Worm (Caenorhabditis elegans) whole organism, L4 larva: ENCODE data around the gene lin-45.
A peak's percentile ranks its signal among the peaks of the same experiment; 100 is the strongest.

ENCODE experiments used
- F10B5.3 ChIP-seq: sonication (generic microtip); optimal IDR thresholded peaks from 2 replicates; lab custom pipeline; 2016; ENCODE audit warnings: mild to moderate bottlenecking, missing genetic modification characterization, missing compliant biosample characterization
- F44E2.7 ChIP-seq: fragments of 200-800 bp; sonication (Bioruptor generic); IDR thresholded peaks from 2 replicates; pipeline ENCODE4 v2.1.2; 2022; ENCODE audit warnings: missing genetic modification characterization, missing compliant biosample characterization
- F49E8.2 ChIP-seq: sonication (generic microtip); optimal IDR thresholded peaks from 2 replicates; lab custom pipeline; 2016; ENCODE audit warnings: missing compliant biosample characterization, mild to moderate bottlenecking, missing genetic modification characterization, borderline replicate concordance
- T20F7.1 ChIP-seq: fragments of 200-800 bp; sonication (Bioruptor generic); optimal IDR thresholded peaks from 2 replicates; lab custom pipeline; 2018; ENCODE audit warnings: mild to moderate bottlenecking, missing genetic modification characterization, missing compliant biosample characterization
- Y5F2A.4 ChIP-seq: fragments of 200-800 bp; sonication (Bioruptor generic); optimal IDR thresholded peaks from 2 replicates; lab custom pipeline; 2018; ENCODE audit warnings: mild to moderate bottlenecking, missing genetic modification characterization, missing compliant biosample characterization
- ZK337.2 ChIP-seq: fragments of 200-800 bp; sonication (Bioruptor generic); IDR thresholded peaks from 2 replicates; pipeline ENCODE4 v1.3.6; 2022; ENCODE audit warnings: missing genetic modification reagents, missing genetic modification characterization, missing compliant biosample characterization
- aha-1 ChIP-seq: fragments of 150-350 bp; peaks from one replicate; lab custom pipeline; 2014; ENCODE audit warnings: missing biosample characterization, missing genetic modification characterization
- ama-1 ChIP-seq: fragments of 150-350 bp; optimal IDR thresholded peaks from 2 replicates; lab custom pipeline; 2014; ENCODE audit warnings: inconsistent platforms, mixed read lengths
- arid-1 ChIP-seq: fragments of 200-800 bp; sonication (Bioruptor generic); conservative IDR thresholded peaks from 2 replicates; pipeline ENCODE4 v1.3.6; 2022; ENCODE audit warnings: missing genetic modification reagents, missing genetic modification characterization, missing compliant biosample characterization
- ceh-28 ChIP-seq: fragments of 150-350 bp; optimal IDR thresholded peaks from 2 replicates; lab custom pipeline; 2014; ENCODE audit warnings: missing biosample characterization, missing genetic modification reagents, missing genetic modification characterization
- ceh-62 ChIP-seq: sonication (generic microtip); optimal IDR thresholded peaks from 2 replicates; lab custom pipeline; 2017; ENCODE audit warnings: missing biosample characterization, missing genetic modification characterization
- ceh-82 ChIP-seq: sonication (generic microtip); optimal IDR thresholded peaks from 2 replicates; lab custom pipeline; 2017; ENCODE audit warnings: missing biosample characterization, missing genetic modification characterization
- ces-1 ChIP-seq: fragments of 150-350 bp; sonication (generic microtip); optimal IDR thresholded peaks from 4 replicates; lab custom pipeline; 2014; ENCODE audit warnings: missing biosample characterization, missing genetic modification reagents, missing genetic modification characterization
- cey-2 ChIP-seq: sonication (generic microtip); optimal IDR thresholded peaks from 3 replicates; lab custom pipeline; 2017; ENCODE audit warnings: missing genetic modification characterization, mild to moderate bottlenecking, missing compliant biosample characterization, antibody characterized with exemption, borderline replicate concordance; ENCODE audit not compliant: insufficient read depth
- daf-16 ChIP-seq, 3 experiments: sonication (generic microtip); optimal IDR thresholded peaks; 2 replicates each; lab custom pipeline; 2016 to 2017; ENCODE audit warnings: missing genetic modification characterization in 3 of 3, missing genetic modification reagents in 3 of 3, mild to moderate bottlenecking in 2 of 3, missing compliant biosample characterization in 2 of 3, missing biosample characterization in 1 of 3, moderate library complexity in 1 of 3
- daf-8 ChIP-seq: fragments of 200-800 bp; sonication (Bioruptor generic); IDR thresholded peaks from 2 replicates; pipeline ENCODE4 v1.3.6; 2022; ENCODE audit warnings: missing genetic modification characterization, missing compliant biosample characterization
- dmd-8 ChIP-seq: fragments of 200-800 bp; sonication (Bioruptor generic); IDR thresholded peaks from 2 replicates; pipeline ENCODE4 v1.3.6; 2022; ENCODE audit warnings: missing genetic modification characterization, missing compliant biosample characterization
- dmd-9 ChIP-seq: fragments of 200-800 bp; sonication (Bioruptor generic); IDR thresholded peaks from 2 replicates; pipeline ENCODE4 v1.3.6; 2022; ENCODE audit warnings: missing genetic modification reagents, missing genetic modification characterization, missing compliant biosample characterization
- duxl-1 ChIP-seq: sonication (generic microtip); optimal IDR thresholded peaks from 2 replicates; lab custom pipeline; 2016; ENCODE audit warnings: mild to moderate bottlenecking, missing genetic modification characterization, moderate library complexity, missing compliant biosample characterization; ENCODE audit not compliant: poor library complexity
- dve-1 ChIP-seq: sonication (generic microtip); optimal IDR thresholded peaks from 2 replicates; lab custom pipeline; 2017; ENCODE audit warnings: antibody characterized with exemption, mild to moderate bottlenecking, missing genetic modification characterization, missing compliant biosample characterization; ENCODE audit not compliant: insufficient read depth
- fkh-10 ChIP-seq: fragments of 150-350 bp; optimal IDR thresholded peaks from 2 replicates; lab custom pipeline; 2014; ENCODE audit warnings: missing biosample characterization, missing genetic modification reagents, missing genetic modification characterization
- hif-1 ChIP-seq, 2 experiments: sonication (generic microtip); optimal IDR thresholded peaks; 2 replicates each; lab custom pipeline; 2016 to 2017; ENCODE audit warnings: missing compliant biosample characterization in 2 of 2, missing genetic modification characterization in 2 of 2, missing genetic modification reagents in 2 of 2, missing genotype in 2 of 2, mild to moderate bottlenecking in 1 of 2
- hlh-11 ChIP-seq: fragments of 200-800 bp; sonication (Bioruptor generic); optimal IDR thresholded peaks from 2 replicates; lab custom pipeline; 2018; ENCODE audit warnings: mild to moderate bottlenecking, missing genetic modification characterization, missing compliant biosample characterization
- hmg-1.1 ChIP-seq: fragments of 200-800 bp; sonication (Bioruptor generic); IDR thresholded peaks from 2 replicates; pipeline ENCODE4 v1.3.6; 2022; ENCODE audit warnings: missing genetic modification reagents, missing genetic modification characterization, missing compliant biosample characterization
- lim-7 ChIP-seq: fragments of 200-800 bp; sonication (Bioruptor generic); IDR thresholded peaks from 2 replicates; pipeline ENCODE4 v1.3.6; 2022; ENCODE audit warnings: missing genetic modification characterization, missing compliant biosample characterization
- lin-13 ChIP-seq: fragments of 150-350 bp; optimal IDR thresholded peaks from 2 replicates; lab custom pipeline; 2014; ENCODE audit warnings: missing biosample characterization, missing genetic modification reagents, missing genetic modification characterization
- lin-38 ChIP-seq: fragments of 200-800 bp; sonication (Bioruptor generic); IDR thresholded peaks from 2 replicates; pipeline ENCODE4 v1.3.6; 2022; ENCODE audit warnings: missing genetic modification reagents, missing genetic modification characterization, missing compliant biosample characterization
- lin-39 ChIP-seq: fragments of 150-350 bp; optimal IDR thresholded peaks from 2 replicates; lab custom pipeline; 2014; ENCODE audit warnings: missing biosample characterization, missing genetic modification reagents, missing genetic modification characterization
- lir-3 ChIP-seq: sonication (generic microtip); optimal IDR thresholded peaks from 2 replicates; lab custom pipeline; 2016; ENCODE audit warnings: mild to moderate bottlenecking, missing genetic modification characterization, missing compliant biosample characterization
- mdl-1 ChIP-seq, 2 experiments: fragments of 150-350 bp in 1 of 2; sonication (generic microtip) in 1 of 2; optimal IDR thresholded peaks; 2 replicates each; lab custom pipeline; 2014 to 2017; ENCODE audit warnings: missing biosample characterization in 2 of 2, missing genetic modification characterization in 2 of 2
- mes-2 ChIP-seq: sonication (generic microtip); optimal IDR thresholded peaks from 2 replicates; lab custom pipeline; 2016; ENCODE audit warnings: missing genotype, mild to moderate bottlenecking, missing genetic modification characterization, missing compliant biosample characterization; ENCODE audit not compliant: poor library complexity, severe bottlenecking
- nhr-10 ChIP-seq: fragments of 150-350 bp; optimal IDR thresholded peaks from 2 replicates; lab custom pipeline; 2014; ENCODE audit warnings: missing biosample characterization, missing genetic modification characterization
- nhr-102 ChIP-seq: sonication (generic microtip); optimal IDR thresholded peaks from 2 replicates; lab custom pipeline; 2016; ENCODE audit warnings: mild to moderate bottlenecking, missing genetic modification characterization, moderate library complexity, missing compliant biosample characterization
- nhr-11 ChIP-seq: fragments of 150-350 bp; optimal IDR thresholded peaks from 2 replicates; lab custom pipeline; 2014; ENCODE audit warnings: missing biosample characterization, missing genetic modification characterization
- nhr-111 ChIP-seq: fragments of 200-800 bp; sonication (Bioruptor generic); optimal IDR thresholded peaks from 2 replicates; lab custom pipeline; 2018; ENCODE audit warnings: mild to moderate bottlenecking, missing genetic modification characterization, missing compliant biosample characterization
- nhr-237 ChIP-seq: sonication (generic microtip); optimal IDR thresholded peaks from 2 replicates; lab custom pipeline; 2017; ENCODE audit warnings: missing biosample characterization, missing genetic modification characterization
- nhr-77 ChIP-seq: fragments of 150-350 bp; optimal IDR thresholded peaks from 2 replicates; lab custom pipeline; 2014; ENCODE audit warnings: missing biosample characterization, missing genetic modification characterization
- php-3 ChIP-seq: fragments of 200-800 bp; sonication (Bioruptor generic); IDR thresholded peaks from 2 replicates; pipeline ENCODE4 v1.3.6; 2022; ENCODE audit warnings: missing genetic modification reagents, missing genetic modification characterization, missing compliant biosample characterization
- saeg-2 ChIP-seq: fragments of 200-800 bp; sonication (Bioruptor generic); IDR thresholded peaks from 2 replicates; pipeline ENCODE4 v1.3.6; 2022; ENCODE audit warnings: missing genetic modification reagents, missing genetic modification characterization, missing compliant biosample characterization
- sdz-12 ChIP-seq: fragments of 200-800 bp; sonication (Bioruptor generic); optimal IDR thresholded peaks from 2 replicates; lab custom pipeline; 2018; ENCODE audit warnings: mild to moderate bottlenecking, missing genetic modification characterization, missing compliant biosample characterization
- set-16 ChIP-seq: fragments of 200-800 bp; sonication (Bioruptor generic); IDR thresholded peaks from 2 replicates; pipeline ENCODE4 v1.3.6; 2022; ENCODE audit warnings: missing genetic modification reagents, missing genetic modification characterization, missing compliant biosample characterization
- snpc-1.2 ChIP-seq: fragments of 200-800 bp; sonication (Bioruptor generic); IDR thresholded peaks from 2 replicates; pipeline ENCODE4 v1.3.6; 2022; ENCODE audit warnings: missing genetic modification reagents, missing genetic modification characterization, missing compliant biosample characterization
- snpc-4 ChIP-seq: fragments of 150-350 bp; optimal IDR thresholded peaks from 2 replicates; lab custom pipeline; 2014; ENCODE audit warnings: missing biosample characterization, missing genetic modification characterization
- spr-1 ChIP-seq: sonication (generic microtip); optimal IDR thresholded peaks from 2 replicates; lab custom pipeline; 2016; ENCODE audit warnings: mild to moderate bottlenecking, missing genetic modification characterization, missing compliant biosample characterization
- tra-1 ChIP-seq: fragments of 200-800 bp; sonication (Bioruptor generic); IDR thresholded peaks from 2 replicates; pipeline ENCODE4 v1.3.6; 2022; ENCODE audit warnings: missing genetic modification reagents, missing genetic modification characterization, missing compliant biosample characterization
- vab-7 ChIP-seq: fragments of 200-800 bp; sonication (Bioruptor generic); IDR thresholded peaks from 2 replicates; pipeline ENCODE4 v1.3.6; 2022; ENCODE audit warnings: missing genetic modification reagents, missing genetic modification characterization, missing compliant biosample characterization
- zfp-2 ChIP-seq: sonication (generic microtip); optimal IDR thresholded peaks from 2 replicates; lab custom pipeline; 2016; ENCODE audit warnings: mild to moderate bottlenecking, missing genetic modification characterization, missing compliant biosample characterization
- zip-11 ChIP-seq: fragments of 200-800 bp; sonication (Bioruptor generic); IDR thresholded peaks from 2 replicates; pipeline ENCODE4 v1.3.6; 2022; ENCODE audit warnings: missing genetic modification characterization, missing compliant biosample characterization
- zip-2 ChIP-seq: fragments of 150-350 bp; optimal IDR thresholded peaks from 2 replicates; lab custom pipeline; 2014; ENCODE audit warnings: missing biosample characterization, missing genetic modification characterization

lin-45 gene

DNA sequence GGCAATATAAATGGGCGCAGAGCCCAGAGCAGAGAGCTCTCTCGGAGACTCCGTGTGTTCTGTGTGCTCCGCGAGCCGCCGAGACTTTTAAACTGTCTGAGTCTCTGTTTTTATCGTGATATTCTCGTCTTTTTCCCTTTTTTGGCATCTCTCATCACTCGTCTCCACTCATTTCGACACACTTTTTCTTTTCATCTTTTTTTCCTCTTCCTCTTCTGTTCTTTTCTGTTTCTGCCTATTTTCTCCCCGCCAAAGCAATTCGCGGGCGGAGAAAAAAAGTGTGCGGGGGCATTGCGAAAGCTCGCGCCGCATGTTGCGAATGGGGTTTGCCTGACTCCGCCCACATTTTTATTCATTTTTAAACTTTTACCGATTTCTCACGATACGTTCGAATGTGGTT, 8.0 kb upstream of the lin-45 start (continued):
- no peak for TF ChIP-seq nhr-111 (GFP tag; lab: Kevin White, UChicago)
- peak; percentile 92 for TF ChIP-seq dve-1
- TF ChIP-seq mes-2 (tag; lab: Kevin White, UChicago) = peak; percentile 92
- TF ChIP-seq snpc-1.2 (GFP tag; lab: Robert Waterston, UW) = peak; percentile 95
- no peak for TF ChIP-seq dmd-9 (GFP tag; lab: Robert Waterston, UW)
- TF ChIP-seq spr-1 = peak; percentile 75
- no peak for TF ChIP-seq cey-2 (tag; lab: Kevin White, UChicago)
- no peak for TF ChIP-seq lin-39 (tag; lab: Kevin White, UChicago)
- TF ChIP-seq fkh-10 (GFP tag; lab: Kevin White, UChicago) = peak; percentile 90

DNA sequence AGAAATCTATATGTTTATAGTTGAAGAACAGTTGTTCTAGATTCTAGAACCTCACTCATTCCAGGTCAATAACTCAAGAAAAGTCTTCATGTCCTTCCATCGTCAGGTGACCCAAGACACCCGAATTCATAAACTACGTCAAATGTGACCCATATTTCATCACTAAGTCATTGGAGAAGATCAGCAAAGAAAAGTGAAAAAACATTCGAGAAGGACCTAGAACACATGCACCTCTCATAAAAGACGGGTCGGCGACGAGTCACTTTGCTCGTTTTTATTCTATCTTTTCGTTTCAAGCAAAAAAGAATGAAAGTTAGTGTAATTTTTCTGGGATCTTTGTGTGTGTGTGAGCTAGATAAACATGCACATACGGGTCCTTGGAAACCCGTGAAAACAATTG, 2.8 kb upstream of the lin-45 start:
- TF ChIP-seq sdz-12 (GFP tag; lab: Kevin White, UChicago) = no peak
- TF ChIP-seq vab-7 (GFP tag; lab: Robert Waterston, UW) = no peak
- no peak for TF ChIP-seq dmd-8 (GFP tag; lab: Robert Waterston, UW)
- no peak for TF ChIP-seq hif-1 (tag; optimal IDR thresholded peaks at IDR 0.05; lab: Kevin White, UChicago)
- no peak for TF ChIP-seq ama-1 (lab: Kevin White, UChicago)
- no peak for TF ChIP-seq ZK337.2 (GFP tag; lab: Robert Waterston, UW)
- no peak for TF ChIP-seq ceh-62 (tag; lab: Kevin White, UChicago)
- TF ChIP-seq aha-1 (tag; lab: Kevin White, UChicago) = peak; percentile 68
- no peak for TF ChIP-seq spr-1
- no peak for TF ChIP-seq ceh-28
- no peak for TF ChIP-seq zip-11 (GFP tag; lab: Robert Waterston, UW)
- no peak for TF ChIP-seq dve-1
- peak in 1 of 2 experiments; percentile 98 for TF ChIP-seq daf-16 (GFP tag; optimal IDR thresholded peaks at IDR 0.05; lab: Kevin White, UChicago)
- TF ChIP-seq daf-16 (tag; optimal IDR thresholded peaks at IDR 0.05; lab: Kevin White, UChicago) = no peak
- no peak for TF ChIP-seq duxl-1 (tag; lab: Kevin White, UChicago)
- no peak for TF ChIP-seq lim-7 (GFP tag; lab: Robert Waterston, UW)
- no peak for TF ChIP-seq snpc-1.2 (GFP tag; lab: Robert Waterston, UW)
- no peak for TF ChIP-seq nhr-102
- no peak for TF ChIP-seq lin-13 (GFP tag; lab: Kevin White, UChicago)
- no peak for TF ChIP-seq php-3
- TF ChIP-seq ces-1 = no peak
- TF ChIP-seq F44E2.7 (GFP tag; lab: Robert Waterston, UW) = no peak
- TF ChIP-seq zfp-2 (tag; lab: Kevin White, UChicago) = no peak
- no peak for TF ChIP-seq dmd-9 (GFP tag; lab: Robert Waterston, UW)
- peak; percentile 55 for TF ChIP-seq hlh-11 (tag; lab: Kevin White, UChicago)
- no peak for TF ChIP-seq lin-38 (GFP tag; lab: Robert Waterston, UW)
- no peak for TF ChIP-seq zip-2
- no peak for TF ChIP-seq cey-2 (tag; lab: Kevin White, UChicago)
- TF ChIP-seq nhr-237 (tag; lab: Kevin White, UChicago) = no peak
- TF ChIP-seq saeg-2 (GFP tag; lab: Robert Waterston, UW) = no peak
- TF ChIP-seq Y5F2A.4 (GFP tag; lab: Kevin White, UChicago) = no peak
- no peak for TF ChIP-seq T20F7.1 (GFP tag; lab: Kevin White, UChicago)
- TF ChIP-seq nhr-10 (tag; lab: Kevin White, UChicago) = no peak
- TF ChIP-seq hmg-1.1 (GFP tag; lab: Robert Waterston, UW) = no peak
- no peak for TF ChIP-seq daf-8 (GFP tag; lab: Robert Waterston, UW)
- TF ChIP-seq nhr-77 (tag; lab: Kevin White, UChicago) = no peak
- no peak for TF ChIP-seq F10B5.3 (tag; lab: Kevin White, UChicago)
- TF ChIP-seq lir-3 (tag; lab: Kevin White, UChicago) = no peak
- no peak for TF ChIP-seq F49E8.2 (tag; lab: Kevin White, UChicago)
- TF ChIP-seq mdl-1 (tag; optimal IDR thresholded peaks at IDR 0.05; lab: Kevin White, UChicago) = no peak
- TF ChIP-seq arid-1 (GFP tag; lab: Robert Waterston, UW) = no peak
- TF ChIP-seq tra-1 (GFP tag; lab: Robert Waterston, UW) = no peak
- no peak for TF ChIP-seq snpc-4 (tag; lab: Kevin White, UChicago)
- TF ChIP-seq nhr-11 (tag; lab: Kevin White, UChicago) = peak; percentile 69
- TF ChIP-seq ceh-82 (tag; lab: Kevin White, UChicago) = no peak
- no peak for TF ChIP-seq set-16 (GFP tag; lab: Robert Waterston, UW)
